Fruit fly (Drosophila melanogaster) whole organism, embryonic: ENCODE data around the gene CG32487.

Source experiments
- CG10321 ChIP-seq: fragments of 200-800 bp; sonication (Bioruptor generic); IDR thresholded peaks from 2 replicates; pipeline ENCODE4 v1.3.6; 2022; ENCODE audit warnings: missing biosample characterization, missing genetic modification characterization
- CG10959 ChIP-seq: fragments of 200-800 bp; sonication (Bioruptor generic); IDR thresholded peaks from 2 replicates; pipeline ENCODE4 v1.3.6; 2022; ENCODE audit warnings: missing biosample characterization, missing genetic modification characterization
- CG10979 ChIP-seq: fragments of 200-800 bp; sonication (Bioruptor generic); optimal IDR thresholded peaks from 2 replicates; lab custom pipeline; 2018; ENCODE audit warnings: missing biosample characterization, mild to moderate bottlenecking, missing genetic modification characterization, moderate library complexity
- CG11398 ChIP-seq: fragments of 200-800 bp; sonication (Bioruptor generic); optimal IDR thresholded peaks from 2 replicates; lab custom pipeline; 2016; ENCODE audit warnings: missing biosample characterization, missing genetic modification characterization
- CG11695 ChIP-seq: fragments of 200-800 bp; sonication (Bioruptor generic); IDR thresholded peaks from 3 replicates; pipeline ENCODE4 v1.3.6; 2022; ENCODE audit warnings: missing biosample characterization, missing genetic modification characterization
- CG12769 ChIP-seq: fragments of 200-800 bp; sonication (Bioruptor generic); optimal IDR thresholded peaks from 2 replicates; lab custom pipeline; 2019; ENCODE audit warnings: missing biosample characterization, mild to moderate bottlenecking, missing genetic modification characterization, moderate library complexity
- CG16813 ChIP-seq: fragments of 200-800 bp; sonication (Bioruptor generic); IDR thresholded peaks from 3 replicates; pipeline ENCODE4 v1.3.6; 2022; ENCODE audit warnings: missing biosample characterization, missing genetic modification characterization; ENCODE audit not compliant: partially characterized antibody
- CG17186 ChIP-seq: fragments of 200-800 bp; sonication (Bioruptor generic); optimal IDR thresholded peaks from 3 replicates; lab custom pipeline; 2017; ENCODE audit warnings: missing biosample characterization, missing genetic modification reagents, missing genetic modification characterization
- CG2712 ChIP-seq: fragments of 200-800 bp; optimal IDR thresholded peaks from 3 replicates; lab custom pipeline; 2019; ENCODE audit warnings: missing biosample characterization, mild to moderate bottlenecking, missing genetic modification characterization, moderate library complexity
- CG30403 ChIP-seq: fragments of 200-800 bp; sonication (Bioruptor generic); optimal IDR thresholded peaks from 3 replicates; lab custom pipeline; 2016; ENCODE audit warnings: missing biosample characterization, missing genetic modification characterization
- CG31365 ChIP-seq: fragments of 200-800 bp; sonication (Bioruptor generic); optimal IDR thresholded peaks from 2 replicates; lab custom pipeline; 2018; ENCODE audit warnings: missing biosample characterization, mild to moderate bottlenecking, missing genetic modification characterization
- CG32532 ChIP-seq: fragments of 200-800 bp; sonication (Bioruptor generic); IDR thresholded peaks from 2 replicates; pipeline ENCODE4 v1.3.6; 2022; ENCODE audit warnings: missing biosample characterization, missing genetic modification characterization
- CG3847 ChIP-seq: fragments of 200-800 bp; sonication (Bioruptor generic); IDR thresholded peaks from 2 replicates; pipeline ENCODE4 v1.3.6; 2022; ENCODE audit warnings: missing biosample characterization, missing genetic modification characterization
- CG4360 ChIP-seq: fragments of 200-800 bp; sonication (Bioruptor generic); IDR thresholded peaks from 2 replicates; pipeline ENCODE4 v1.3.6; 2022; ENCODE audit warnings: missing biosample characterization, missing genetic modification characterization
- CG43689 ChIP-seq: fragments of 200-800 bp; sonication (Bioruptor generic); IDR thresholded peaks from 2 replicates; pipeline ENCODE4 v1.3.6; 2022; ENCODE audit warnings: missing biosample characterization, missing genetic modification characterization
- CG4820 ChIP-seq: fragments of 200-800 bp; sonication (Bioruptor generic); optimal IDR thresholded peaks from 3 replicates; lab custom pipeline; 2016; ENCODE audit warnings: missing biosample characterization, missing genetic modification characterization
- CG6175 ChIP-seq: fragments of 200-800 bp; sonication (Bioruptor generic); IDR thresholded peaks from 3 replicates; pipeline ENCODE4 v1.3.6; 2022; ENCODE audit warnings: missing biosample characterization, missing genetic modification characterization
- CG6254 ChIP-seq: fragments of 200-800 bp; sonication (Bioruptor generic); optimal IDR thresholded peaks from 3 replicates; lab custom pipeline; 2017; ENCODE audit warnings: mild to moderate bottlenecking, missing biosample characterization, missing genetic modification reagents, missing genetic modification characterization
- CG7271 ChIP-seq: fragments of 200-800 bp; sonication (Bioruptor generic); optimal IDR thresholded peaks from 2 replicates; lab custom pipeline; 2018; ENCODE audit warnings: missing biosample characterization, mild to moderate bottlenecking, missing genetic modification characterization, moderate library complexity
- CG8924 ChIP-seq: fragments of 200-800 bp; optimal IDR thresholded peaks from 3 replicates; lab custom pipeline; 2019; ENCODE audit warnings: missing biosample characterization, mild to moderate bottlenecking, missing genetic modification characterization, moderate library complexity
- CHES-1-like ChIP-seq: fragments of 200-800 bp; sonication (Bioruptor generic); optimal IDR thresholded peaks from 2 replicates; lab custom pipeline; 2016; ENCODE audit warnings: missing biosample characterization, missing genetic modification characterization
- Dfd ChIP-seq, 2 experiments: fragments of >200 bp; optimal IDR thresholded peaks; 2 replicates each; lab custom pipeline; 2017; ENCODE audit warnings: missing biosample characterization in 2 of 2, missing genetic modification characterization in 2 of 2
- Dip3 ChIP-seq: fragments of 200-800 bp; sonication (Bioruptor generic); optimal IDR thresholded peaks from 3 replicates; lab custom pipeline; 2016; ENCODE audit warnings: missing biosample characterization, missing genetic modification characterization
- Dref ChIP-seq: fragments of 200-800 bp; sonication (Bioruptor generic); IDR thresholded peaks from 2 replicates; pipeline ENCODE4 v1.3.6; 2022; ENCODE audit warnings: missing biosample characterization, missing genetic modification characterization
- Hey ChIP-seq: fragments of 200-800 bp; sonication (Bioruptor generic); optimal IDR thresholded peaks from 3 replicates; lab custom pipeline; 2018; ENCODE audit warnings: missing biosample characterization, mild to moderate bottlenecking, missing genetic modification characterization
- Max ChIP-seq: fragments of 200-800 bp; sonication (Bioruptor generic); optimal IDR thresholded peaks from 2 replicates; lab custom pipeline; 2016; ENCODE audit warnings: missing biosample characterization, mild to moderate bottlenecking, missing genetic modification characterization
- Med ChIP-seq: fragments of 200-800 bp; sonication (Bioruptor generic); peaks from one replicate; lab custom pipeline; 2016; ENCODE audit warnings: missing biosample characterization, missing genetic modification characterization, mild to moderate bottlenecking, inconsistent platforms, moderate library complexity
- Mrtf ChIP-seq: fragments of 200-800 bp; sonication (Bioruptor generic); IDR thresholded peaks from 3 replicates; pipeline ENCODE4 v1.3.6; 2022; ENCODE audit warnings: missing biosample characterization, missing genetic modification characterization
- NC2α ChIP-seq: fragments of 200-800 bp; sonication (Bioruptor generic); optimal IDR thresholded peaks from 2 replicates; lab custom pipeline; 2016; ENCODE audit warnings: missing biosample characterization, missing genetic modification characterization
- Nf-YA ChIP-seq: fragments of 200-800 bp; sonication (Bioruptor generic); IDR thresholded peaks from 2 replicates; pipeline ENCODE4 v1.3.6; 2022; ENCODE audit warnings: missing biosample characterization, missing genetic modification characterization
- Sry-δ ChIP-seq: fragments of 200-800 bp; sonication (Bioruptor generic); optimal IDR thresholded peaks from 2 replicates; lab custom pipeline; 2016; ENCODE audit warnings: missing biosample characterization, missing genetic modification characterization
- abd-A ChIP-seq: fragments of 200-800 bp; sonication (Bioruptor generic); optimal IDR thresholded peaks from 3 replicates; lab custom pipeline; 2019; ENCODE audit warnings: missing biosample characterization, mild to moderate bottlenecking, missing genetic modification characterization, moderate library complexity
- btn ChIP-seq: fragments of 200-800 bp; sonication (Bioruptor generic); optimal IDR thresholded peaks from 2 replicates; lab custom pipeline; 2016; ENCODE audit warnings: missing biosample characterization, missing genetic modification characterization
- cad ChIP-seq: fragments of >200 bp; optimal IDR thresholded peaks from 2 replicates; lab custom pipeline; 2017; ENCODE audit warnings: missing biosample characterization, missing genetic modification characterization
- cas ChIP-seq: fragments of 200-800 bp; sonication (Bioruptor generic); IDR thresholded peaks from 2 replicates; pipeline ENCODE4 v1.3.6; 2022; ENCODE audit warnings: missing biosample characterization, missing genetic modification characterization
- chinmo ChIP-seq: fragments of 200-800 bp; sonication (Bioruptor generic); IDR thresholded peaks from 4 replicates; pipeline ENCODE4 v1.3.6; 2022; ENCODE audit warnings: missing biosample characterization, missing genetic modification characterization; ENCODE audit not compliant: partially characterized antibody
- dm ChIP-seq: fragments of 200-800 bp; sonication (Bioruptor generic); optimal IDR thresholded peaks from 3 replicates; lab custom pipeline; 2016; ENCODE audit warnings: missing biosample characterization, missing genetic modification characterization
- dmrt11E ChIP-seq: fragments of 200-800 bp; sonication (Bioruptor generic); optimal IDR thresholded peaks from 3 replicates; lab custom pipeline; 2018; ENCODE audit warnings: missing biosample characterization, mild to moderate bottlenecking, missing genetic modification characterization, moderate library complexity
- fd102C ChIP-seq: fragments of 200-800 bp; sonication (Bioruptor generic); optimal IDR thresholded peaks from 2 replicates; lab custom pipeline; 2018; ENCODE audit warnings: missing biosample characterization, mild to moderate bottlenecking, missing genetic modification characterization, moderate library complexity
- fd3F ChIP-seq: fragments of 200-800 bp; sonication (Bioruptor generic); optimal IDR thresholded peaks from 2 replicates; lab custom pipeline; 2018; ENCODE audit warnings: missing biosample characterization, mild to moderate bottlenecking, missing genetic modification characterization, moderate library complexity
- gem ChIP-seq: fragments of 200-800 bp; sonication (Bioruptor generic); optimal IDR thresholded peaks from 2 replicates; lab custom pipeline; 2019; ENCODE audit warnings: missing biosample characterization, mild to moderate bottlenecking, missing genetic modification characterization, moderate library complexity
- h ChIP-seq: fragments of >200 bp; optimal IDR thresholded peaks from 2 replicates; lab custom pipeline; 2017
- jumu ChIP-seq: fragments of 200-800 bp; sonication (Bioruptor generic); optimal IDR thresholded peaks from 3 replicates; lab custom pipeline; 2016; ENCODE audit warnings: missing biosample characterization, missing genetic modification characterization
- mld ChIP-seq: fragments of 200-800 bp; sonication (Bioruptor generic); IDR thresholded peaks from 3 replicates; pipeline ENCODE4 v1.3.6; 2022; ENCODE audit warnings: missing biosample characterization, missing genetic modification characterization; ENCODE audit not compliant: partially characterized antibody
- phol ChIP-seq: fragments of 200-800 bp; sonication (Bioruptor generic); optimal IDR thresholded peaks from 3 replicates; lab custom pipeline; 2018; ENCODE audit warnings: missing biosample characterization, mild to moderate bottlenecking, missing genetic modification characterization, moderate library complexity
- pum ChIP-seq: fragments of 200-800 bp; sonication (Bioruptor generic); optimal IDR thresholded peaks from 2 replicates; lab custom pipeline; 2016; ENCODE audit warnings: missing biosample characterization, missing genetic modification characterization
- so ChIP-seq: fragments of 200-800 bp; sonication (Bioruptor generic); IDR thresholded peaks from 3 replicates; pipeline ENCODE4 v1.3.6; 2022; ENCODE audit warnings: missing biosample characterization, missing genetic modification characterization
- tll ChIP-seq, 2 experiments: fragments of 200-800 bp in 1 of 2; fragments of >200 bp in 1 of 2; sonication (Bioruptor generic) in 1 of 2; optimal IDR thresholded peaks; 2 replicates each; lab custom pipeline; 2017 to 2019; ENCODE audit warnings: missing biosample characterization in 2 of 2, missing genetic modification characterization in 2 of 2, mild to moderate bottlenecking in 1 of 2, moderate library complexity in 1 of 2
- wek ChIP-seq: fragments of 200-800 bp; sonication (Bioruptor generic); optimal IDR thresholded peaks from 3 replicates; lab custom pipeline; 2018; ENCODE audit warnings: missing biosample characterization, mild to moderate bottlenecking, missing genetic modification characterization, moderate library complexity

CG32487 gene

DNA sequence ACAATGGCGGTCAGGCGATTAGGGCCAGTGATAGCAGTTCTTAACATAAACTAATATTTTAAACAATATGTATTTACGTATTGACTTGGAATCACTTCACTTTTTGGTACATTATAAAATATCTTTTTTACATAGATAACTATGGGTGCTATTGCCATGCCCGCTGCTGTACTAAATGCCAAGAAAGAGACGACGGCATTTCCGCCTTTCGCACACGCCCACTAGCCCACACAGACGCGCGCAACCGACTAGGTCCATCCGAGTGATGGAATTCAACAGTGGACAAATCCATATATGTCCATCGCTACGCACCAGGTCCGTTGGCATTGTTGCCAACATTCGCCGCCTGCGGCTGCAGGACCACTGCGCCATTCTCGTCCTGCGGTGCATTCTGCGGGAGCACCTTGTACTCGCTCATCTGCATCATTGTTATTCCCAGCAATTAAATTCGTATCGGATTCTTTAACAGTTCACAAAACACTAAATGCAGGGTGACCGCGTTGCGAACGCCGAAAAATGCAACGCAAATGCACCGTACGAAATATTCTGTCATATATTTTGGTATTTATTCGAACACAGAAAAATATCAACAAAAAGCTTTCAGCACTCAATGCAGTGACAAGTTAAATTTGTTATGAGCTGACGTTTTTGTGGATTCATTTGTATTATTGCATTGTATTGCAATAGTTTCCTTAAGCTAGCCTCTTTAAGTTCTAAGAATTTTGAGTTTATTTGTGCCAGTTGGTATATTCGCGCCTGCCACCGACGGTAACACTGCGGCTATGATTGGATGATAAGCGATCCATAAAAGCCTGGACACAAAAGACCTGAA is 29.5 kb upstream of the CG32487 start, which contains the start of the genes scramb2 and Sk2 (continued):
- TF ChIP-seq CG12769 (tag; lab: Kevin White, UChicago) (peak; percentile 96), so (GFP tag; lab: Robert Waterston, UW) (peak; percentile 95; the same call in 2 of the 3 replicates), CG32532 (GFP tag; lab: Robert Waterston, UW) (peak; percentile 96), CG16813 (GFP tag; lab: Robert Waterston, UW) (no peak), Dfd (GFP tag; optimal IDR thresholded peaks at IDR 0.05; lab: Kevin White, UChicago) (peak in 1 of 2 experiments; percentile 19), wek (GFP tag; lab: Kevin White, UChicago) (peak; percentile 87), Sry-δ (GFP tag; lab: Kevin White, UChicago) (peak; percentile 43), NC2α (GFP tag; lab: Kevin White, UChicago) (peak; percentile 81), CG10959 (GFP tag; lab: Robert Waterston, UW) (peak; percentile 89), Dip3 (GFP tag; lab: Kevin White, UChicago) (peak; percentile 82), CG4360 (GFP tag; lab: Robert Waterston, UW) (peak; percentile 75), cad (GFP tag; lab: Kevin White, UChicago) (no peak), Med (GFP tag; lab: Kevin White, UChicago) (peak; percentile 98), dm (GFP tag; lab: Kevin White, UChicago) (peak; percentile 55), CG10979 (tag; lab: Kevin White, UChicago) (peak; percentile 94), Hey (tag; lab: Kevin White, UChicago) (peak; percentile 73), Max (GFP tag; lab: Kevin White, UChicago) (peak; percentile 93), Dref (GFP tag; lab: Robert Waterston, UW) (peak; percentile 38; the same call in 1 of the 2 replicates), tll (GFP tag; optimal IDR thresholded peaks at IDR 0.05; lab: Kevin White, UChicago) (no peak), CG2712 (peak; percentile 94), CG11695 (GFP tag; lab: Robert Waterston, UW) (peak; percentile 97), fd3F (GFP tag; lab: Kevin White, UChicago) (peak; percentile 92), CG43689 (peak; percentile 77), Mrtf (GFP tag; lab: Robert Waterston, UW) (peak; percentile 94), CG17186 (GFP tag; lab: Kevin White, UChicago) (peak; percentile 50), jumu (peak; percentile 79), CG8924 (peak; percentile 94), CG31365 (tag; lab: Kevin White, UChicago) (peak; percentile 85), dmrt11E (tag; lab: Kevin White, UChicago) (peak; percentile 91), CG30403 (GFP tag; lab: Kevin White, UChicago) (peak; percentile 94), phol (tag; lab: Kevin White, UChicago) (peak; percentile 93), h (lab: Kevin White, UChicago) (no peak), abd-A (tag; lab: Kevin White, UChicago) (no peak), CG6254 (GFP tag; lab: Kevin White, UChicago) (peak; percentile 94), Nf-YA (GFP tag; lab: Robert Waterston, UW) (peak; percentile 91), mld (GFP tag; lab: Robert Waterston, UW) (no peak), gem (peak; percentile 96), CG11398 (GFP tag; lab: Kevin White, UChicago) (peak; percentile 78), CG4820 (peak; percentile 90), cas (GFP tag; lab: Robert Waterston, UW) (peak; percentile 82), CG6175 (peak; percentile 91), chinmo (GFP tag; lab: Robert Waterston, UW) (no peak), CG10321 (peak; percentile 82), btn (GFP tag; lab: Kevin White, UChicago) (peak; percentile 77), pum (GFP tag; lab: Kevin White, UChicago) (peak; percentile 67), CHES-1-like (GFP tag; lab: Kevin White, UChicago) (peak; percentile 57), CG7271 (tag; lab: Kevin White, UChicago) (peak; percentile 88), CG3847 (peak; percentile 91), fd102C (peak; percentile 80)
